Fruit fly (Drosophila melanogaster) whole organism, adult: ENCODE data around the gene CG2278.

Experiments used
- Hr96 ChIP-seq: fragments of 200-800 bp; sonication (Bioruptor generic); optimal IDR thresholded peaks from 2 replicates; lab custom pipeline; 2016; ENCODE audit warnings: missing biosample characterization, missing genetic modification characterization
- Mnt ChIP-seq: fragments of 200-800 bp; sonication (Bioruptor generic); optimal IDR thresholded peaks from 2 replicates; lab custom pipeline; 2016; ENCODE audit warnings: missing biosample characterization, mild to moderate bottlenecking, missing genetic modification characterization
- pad ChIP-seq: fragments of 200-800 bp; sonication (Bioruptor generic); optimal IDR thresholded peaks from 3 replicates; lab custom pipeline; 2017; ENCODE audit warnings: missing biosample characterization, missing genetic modification characterization, mild to moderate bottlenecking, moderate library complexity, missing genetic modification reagents

DNA sequence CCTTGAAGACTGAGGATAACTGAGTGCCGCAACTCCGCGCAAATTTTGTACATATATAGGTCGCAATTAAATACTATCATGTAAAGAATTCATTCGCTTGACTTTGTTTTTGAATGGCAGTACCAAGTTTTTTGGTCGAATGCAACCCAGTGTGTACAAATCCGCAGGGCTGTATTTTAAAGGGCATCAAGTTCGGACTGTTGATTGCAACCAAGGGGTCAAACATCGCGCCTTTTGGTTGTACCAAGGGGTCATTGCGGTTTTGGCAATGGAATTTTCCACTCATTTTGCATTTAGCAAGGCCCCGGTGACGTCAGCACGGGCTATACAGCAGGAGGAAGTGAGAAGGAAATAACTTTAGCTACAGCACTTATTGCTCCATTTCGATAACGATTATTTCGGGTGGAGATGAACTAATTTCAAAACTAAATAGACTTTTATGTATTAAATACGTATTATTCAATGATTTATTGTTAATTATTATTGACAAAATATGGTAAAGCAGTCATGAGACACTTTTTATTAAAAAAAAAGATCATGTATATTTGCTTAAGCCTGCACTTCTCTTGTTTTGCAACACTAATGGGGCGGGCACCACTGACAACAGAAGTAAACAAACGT lies 38.3 kb downstream of the CG2278 start, which contains the start of gene CG10958:
- TF ChIP-seq pad (GFP tag; lab: Kevin White, UChicago) (peak; percentile 50), Mnt (GFP tag; lab: Kevin White, UChicago) (peak; percentile 77), Hr96 (no peak)
